Fruit fly (Drosophila melanogaster): ENCODE results near the gene fz.

DNA sequence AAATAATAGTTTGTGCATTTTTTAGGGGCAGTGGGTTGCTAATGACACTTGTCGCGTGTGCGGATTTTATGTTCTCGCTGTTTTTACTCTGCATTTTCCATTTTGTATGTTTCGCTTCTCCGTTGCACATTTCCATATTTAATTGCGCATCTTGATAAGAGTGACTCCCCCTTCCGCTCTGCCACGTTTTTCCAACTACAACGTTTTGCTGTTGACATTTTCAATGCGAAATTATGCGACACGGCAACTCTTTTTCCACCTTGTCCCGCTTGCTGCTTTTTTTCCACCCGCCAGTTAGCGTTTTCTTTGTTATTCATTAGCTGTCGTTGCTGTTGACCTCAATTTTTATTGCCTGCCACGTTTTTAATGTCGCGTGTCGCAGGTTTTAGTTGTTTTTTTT, 87.9 kb downstream of the fz start:
- TF ChIP-seq tj (GFP tag; optimal IDR thresholded peaks at IDR 0.05) (peak; percentile 81), CG11617 (GFP tag; optimal IDR thresholded peaks at IDR 0.05) (no peak), kay (GFP tag; ENCODE audit: borderline replicate concordance) (no peak), toe (GFP tag; optimal IDR thresholded peaks at IDR 0.05) (no peak), CG1620 (GFP tag; optimal IDR thresholded peaks at IDR 0.05) (no peak), CG33017 (tag; optimal IDR thresholded peaks at IDR 0.05) (no peak), CG14711 (tag; optimal IDR thresholded peaks at IDR 0.05) (peak; percentile 58), cnc (optimal IDR thresholded peaks at IDR 0.05) (no peak), Clk (GFP tag; optimal IDR thresholded peaks at IDR 0.05) (no peak), CG7045 (GFP tag; optimal IDR thresholded peaks at IDR 0.05) (no peak)

Data from whole organism, adult.